Worm (Caenorhabditis elegans) whole organism, L1 larva: ENCODE measurements around the gene aakb-1.

Experiments
- dpl-1 ChIP-seq, 3 experiments: fragments of 150-350 bp in 2 of 3; sonication (generic microtip) in 1 of 3; optimal IDR thresholded peaks; 2 replicates each; lab custom pipeline; 2014 to 2017; ENCODE audit warnings: missing biosample characterization in 3 of 3, missing genetic modification characterization in 3 of 3, missing genetic modification reagents in 3 of 3
- dsc-1 ChIP-seq: sonication (generic microtip); optimal IDR thresholded peaks from 2 replicates; lab custom pipeline; 2016; ENCODE audit warnings: mild to moderate bottlenecking, missing genetic modification characterization, missing compliant biosample characterization
- efl-1 ChIP-seq, 4 experiments: fragments of 150-350 bp; optimal IDR thresholded peaks in 3 of 4; peaks in 1 of 4; 1 replicate in 1 of 4; 2 replicates in 3 of 4; lab custom pipeline; 2014; ENCODE audit warnings: missing biosample characterization in 2 of 4, missing genetic modification characterization in 2 of 4, missing genetic modification reagents in 2 of 4
- lin-14 ChIP-seq: fragments of 200-800 bp; sonication (Bioruptor generic); optimal IDR thresholded peaks from 2 replicates; lab custom pipeline; 2018; ENCODE audit warnings: mild to moderate bottlenecking, missing genetic modification characterization, moderate library complexity, missing compliant biosample characterization
- lin-15B ChIP-seq: fragments of 150-350 bp; sonication (generic microtip); optimal IDR thresholded peaks from 3 replicates; lab custom pipeline; 2014; ENCODE audit warnings: missing biosample characterization, missing genetic modification characterization
- nhr-12 ChIP-seq: sonication (generic microtip); optimal IDR thresholded peaks from 2 replicates; lab custom pipeline; 2017; ENCODE audit warnings: missing biosample characterization, missing genetic modification characterization
- nhr-28 ChIP-seq: fragments of 150-350 bp; optimal IDR thresholded peaks from 2 replicates; lab custom pipeline; 2014; ENCODE audit warnings: missing biosample characterization, missing genetic modification characterization
- nhr-76 ChIP-seq: sonication (generic microtip); optimal IDR thresholded peaks from 2 replicates; lab custom pipeline; 2017; ENCODE audit warnings: missing biosample characterization, missing genetic modification characterization
- nhr-90 ChIP-seq: sonication (generic microtip); optimal IDR thresholded peaks from 2 replicates; lab custom pipeline; 2016; ENCODE audit warnings: mild to moderate bottlenecking, missing genetic modification characterization, missing compliant biosample characterization; ENCODE audit not compliant: poor library complexity
- skn-1 ChIP-seq: fragments of 150-350 bp; optimal IDR thresholded peaks from 2 replicates; lab custom pipeline; 2014; ENCODE audit warnings: missing biosample characterization, missing genetic modification characterization
- unc-30 ChIP-seq: sonication (generic microtip); optimal IDR thresholded peaks from 2 replicates; lab custom pipeline; 2017; ENCODE audit warnings: missing biosample characterization, missing genetic modification characterization
- unc-62 ChIP-seq: fragments of 150-350 bp; optimal IDR thresholded peaks from 2 replicates; lab custom pipeline; 2014; ENCODE audit warnings: missing biosample characterization, missing genetic modification reagents, missing genetic modification characterization
- ztf-4 ChIP-seq: fragments of 150-350 bp; optimal IDR thresholded peaks from 2 replicates; lab custom pipeline; 2014; ENCODE audit warnings: missing biosample characterization, missing genetic modification characterization

DNA sequence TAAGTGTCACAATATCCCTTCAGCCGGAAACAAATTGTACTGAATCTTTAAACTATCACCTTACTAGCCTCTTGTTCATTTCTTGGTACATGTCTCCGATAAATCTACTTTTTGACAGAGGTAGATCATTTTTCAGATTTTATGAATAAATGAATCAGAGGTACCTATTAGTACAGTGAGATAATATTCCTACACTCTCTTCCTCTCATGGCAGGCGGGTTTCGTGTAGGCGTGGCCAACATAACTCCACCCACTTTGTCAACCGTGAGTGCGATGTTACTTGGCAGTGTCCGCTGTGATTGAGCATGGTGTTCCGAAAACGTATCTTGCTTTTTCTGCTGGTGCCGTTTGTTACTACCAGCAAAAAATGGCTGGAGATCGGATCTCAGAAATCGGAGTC, 29.7 kb downstream of the aakb-1 start, which contains the start of gene F55F3.4:
- no peak for TF ChIP-seq nhr-12
- TF ChIP-seq efl-1 (optimal IDR thresholded peaks at IDR 0.05; lab: Kevin White, UChicago), result no peak
- no peak for TF ChIP-seq efl-1 (GFP tag; optimal IDR thresholded peaks at IDR 0.05 in 1 of 2; lab: Kevin White, UChicago)
- no peak for TF ChIP-seq dpl-1 (GFP tag; optimal IDR thresholded peaks at IDR 0.05; lab: Kevin White, UChicago)
- no peak for TF ChIP-seq nhr-90
- no peak for TF ChIP-seq unc-30 (tag; lab: Kevin White, UChicago)
- TF ChIP-seq skn-1, result no peak
- TF ChIP-seq lin-14 (GFP tag; lab: Kevin White, UChicago), result no peak
- no peak for TF ChIP-seq nhr-76 (tag; lab: Kevin White, UChicago)
- no peak for TF ChIP-seq ztf-4
- no peak for TF ChIP-seq lin-15B (tag; lab: Kevin White, UChicago)
- no peak for TF ChIP-seq nhr-28 (tag; lab: Kevin White, UChicago)
- no peak for TF ChIP-seq dsc-1
- no peak for TF ChIP-seq unc-62 (GFP tag; lab: Kevin White, UChicago)
